Worm (Caenorhabditis elegans) whole organism, early embryonic: ENCODE measurements around the gene wee-1.1.

Experiments
- ama-1 ChIP-seq: fragments of 150-350 bp; optimal IDR thresholded peaks from 2 replicates; lab custom pipeline; 2014
- ceh-13 ChIP-seq: fragments of 200-800 bp; sonication (Bioruptor generic); optimal IDR thresholded peaks from 2 replicates; lab custom pipeline; 2018; ENCODE audit warnings: mild to moderate bottlenecking, missing genetic modification characterization, missing compliant biosample characterization
- pes-1 ChIP-seq: fragments of 200-800 bp; sonication (Bioruptor generic); IDR thresholded peaks from 2 replicates; pipeline ENCODE4 v1.3.6; 2022; ENCODE audit warnings: missing genetic modification reagents, missing genetic modification characterization, missing compliant biosample characterization

DNA sequence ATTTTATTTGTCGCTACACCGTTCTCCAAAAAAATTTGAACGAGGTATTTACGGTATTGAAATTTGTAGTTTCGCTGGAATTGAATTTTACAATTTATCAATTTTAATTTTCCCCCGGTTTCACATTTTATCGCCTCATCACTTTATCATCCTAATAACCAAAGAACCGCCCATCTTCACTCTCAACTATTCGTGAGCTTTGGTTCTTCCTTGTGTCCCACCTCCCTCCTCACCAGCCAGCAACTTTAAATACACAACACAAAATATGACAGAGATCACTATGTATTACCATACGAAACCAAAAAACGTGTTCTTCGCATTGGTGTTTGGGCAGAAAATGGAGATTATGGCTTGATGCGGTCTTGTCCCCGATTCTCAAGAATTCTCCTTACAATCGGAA, 20.7 kb upstream of the wee-1.1 start:
- TF ChIP-seq ceh-13 = no peak
- TF ChIP-seq pes-1 (GFP tag; lab: Robert Waterston, UW) = no peak
- TF ChIP-seq ama-1 (lab: Kevin White, UChicago) = no peak
